Worm (Caenorhabditis elegans) whole organism, L4 larva: Measurements from ENCODE around the gene C04A11.2.
A peak's percentile ranks its signal among the peaks of the same experiment; 100 is the strongest.

Experiments used
- D1046.2 ChIP-seq: fragments of 200-800 bp; sonication (Bioruptor generic); IDR thresholded peaks from 2 replicates; pipeline ENCODE4 v1.3.6; 2022; ENCODE audit warnings: missing genetic modification characterization, missing compliant biosample characterization
- F10B5.3 ChIP-seq: sonication (generic microtip); optimal IDR thresholded peaks from 2 replicates; lab custom pipeline; 2016; ENCODE audit warnings: mild to moderate bottlenecking, missing genetic modification characterization, missing compliant biosample characterization
- F26F4.8 ChIP-seq: fragments of 200-800 bp; sonication (Bioruptor generic); conservative IDR thresholded peaks from 2 replicates; pipeline ENCODE4 v1.3.6; 2022; ENCODE audit warnings: missing genetic modification characterization, missing compliant biosample characterization
- F44E2.7 ChIP-seq: fragments of 200-800 bp; sonication (Bioruptor generic); IDR thresholded peaks from 2 replicates; pipeline ENCODE4 v2.1.2; 2022; ENCODE audit warnings: missing genetic modification characterization, missing compliant biosample characterization
- T20F7.1 ChIP-seq: fragments of 200-800 bp; sonication (Bioruptor generic); optimal IDR thresholded peaks from 2 replicates; lab custom pipeline; 2018; ENCODE audit warnings: mild to moderate bottlenecking, missing genetic modification characterization, missing compliant biosample characterization
- T26A8.4 ChIP-seq: fragments of 200-800 bp; sonication (Bioruptor generic); IDR thresholded peaks from 2 replicates; pipeline ENCODE4 v1.3.6; 2022; ENCODE audit warnings: missing genetic modification characterization, missing compliant biosample characterization
- Y105C5A.15 ChIP-seq: fragments of 200-800 bp; sonication (Bioruptor generic); IDR thresholded peaks from 2 replicates; pipeline ENCODE4 v1.3.6; 2022; ENCODE audit warnings: missing genetic modification characterization, missing compliant biosample characterization
- Y48G9A.11 ChIP-seq: fragments of 200-800 bp; sonication (Bioruptor generic); IDR thresholded peaks from 2 replicates; pipeline ENCODE4 v1.3.6; 2022; ENCODE audit warnings: missing genetic modification reagents, missing genetic modification characterization, missing compliant biosample characterization
- Y75B8A.6 ChIP-seq: fragments of 200-800 bp; sonication (Bioruptor generic); IDR thresholded peaks from 2 replicates; pipeline ENCODE4 v1.3.6; 2022; ENCODE audit warnings: missing genetic modification reagents, missing genetic modification characterization, missing compliant biosample characterization
- ZK337.2 ChIP-seq: fragments of 200-800 bp; sonication (Bioruptor generic); IDR thresholded peaks from 2 replicates; pipeline ENCODE4 v1.3.6; 2022; ENCODE audit warnings: missing genetic modification reagents, missing genetic modification characterization, missing compliant biosample characterization
- aha-1 ChIP-seq: fragments of 150-350 bp; peaks from one replicate; lab custom pipeline; 2014; ENCODE audit warnings: missing biosample characterization, missing genetic modification characterization
- arid-1 ChIP-seq: fragments of 200-800 bp; sonication (Bioruptor generic); conservative IDR thresholded peaks from 2 replicates; pipeline ENCODE4 v1.3.6; 2022; ENCODE audit warnings: missing genetic modification reagents, missing genetic modification characterization, missing compliant biosample characterization
- attf-4 ChIP-seq: sonication (generic microtip); optimal IDR thresholded peaks from 3 replicates; lab custom pipeline; 2017; ENCODE audit warnings: missing biosample characterization, missing genetic modification characterization
- ceh-32 ChIP-seq: sonication (generic microtip); optimal IDR thresholded peaks from 2 replicates; lab custom pipeline; 2016; ENCODE audit warnings: mild to moderate bottlenecking, missing genetic modification characterization, missing compliant biosample characterization; ENCODE audit not compliant: poor library complexity
- ces-1 ChIP-seq: fragments of 150-350 bp; sonication (generic microtip); optimal IDR thresholded peaks from 4 replicates; lab custom pipeline; 2014; ENCODE audit warnings: missing biosample characterization, missing genetic modification reagents, missing genetic modification characterization
- cey-2 ChIP-seq: sonication (generic microtip); optimal IDR thresholded peaks from 3 replicates; lab custom pipeline; 2017; ENCODE audit warnings: missing genetic modification characterization, mild to moderate bottlenecking, missing compliant biosample characterization, antibody characterized with exemption, borderline replicate concordance; ENCODE audit not compliant: insufficient read depth
- daf-12 ChIP-seq: fragments of 150-350 bp; optimal IDR thresholded peaks from 2 replicates; lab custom pipeline; 2014; ENCODE audit warnings: missing biosample characterization, missing genetic modification reagents, missing genetic modification characterization
- daf-16 ChIP-seq, 3 experiments: sonication (generic microtip); optimal IDR thresholded peaks; 2 replicates each; lab custom pipeline; 2016 to 2017; ENCODE audit warnings: missing genetic modification characterization in 3 of 3, missing genetic modification reagents in 3 of 3, mild to moderate bottlenecking in 2 of 3, missing compliant biosample characterization in 2 of 3, missing biosample characterization in 1 of 3, moderate library complexity in 1 of 3
- daf-8 ChIP-seq: fragments of 200-800 bp; sonication (Bioruptor generic); IDR thresholded peaks from 2 replicates; pipeline ENCODE4 v1.3.6; 2022; ENCODE audit warnings: missing genetic modification characterization, missing compliant biosample characterization
- dmd-6 ChIP-seq: fragments of 200-800 bp; sonication (Bioruptor generic); IDR thresholded peaks from 2 replicates; pipeline ENCODE4 v1.3.6; 2022; ENCODE audit warnings: missing genetic modification reagents, missing genetic modification characterization, missing compliant biosample characterization
- egl-43 ChIP-seq: fragments of 200-800 bp; sonication (Bioruptor generic); IDR thresholded peaks from 2 replicates; pipeline ENCODE4 v1.3.6; 2022; ENCODE audit warnings: missing genetic modification reagents, missing genetic modification characterization, missing compliant biosample characterization
- gei-8 ChIP-seq: fragments of 200-800 bp; sonication (Bioruptor generic); optimal IDR thresholded peaks from 2 replicates; lab custom pipeline; 2018; ENCODE audit warnings: mild to moderate bottlenecking, missing genetic modification characterization, missing compliant biosample characterization
- hlh-30 ChIP-seq: sonication (generic microtip); optimal IDR thresholded peaks from 2 replicates; lab custom pipeline; 2017; ENCODE audit warnings: antibody characterized with exemption, mild to moderate bottlenecking, missing genetic modification characterization, missing compliant biosample characterization; ENCODE audit not compliant: insufficient read depth
- hmg-1.1 ChIP-seq: fragments of 200-800 bp; sonication (Bioruptor generic); IDR thresholded peaks from 2 replicates; pipeline ENCODE4 v1.3.6; 2022; ENCODE audit warnings: missing genetic modification reagents, missing genetic modification characterization, missing compliant biosample characterization
- jun-1 ChIP-seq: fragments of 150-350 bp; optimal IDR thresholded peaks from 2 replicates; lab custom pipeline; 2014; ENCODE audit warnings: missing biosample characterization, missing genetic modification reagents, missing genetic modification characterization
- lin-13 ChIP-seq: fragments of 150-350 bp; optimal IDR thresholded peaks from 2 replicates; lab custom pipeline; 2014; ENCODE audit warnings: missing biosample characterization, missing genetic modification reagents, missing genetic modification characterization
- lin-15B ChIP-seq: fragments of 150-350 bp; sonication (generic microtip); optimal IDR thresholded peaks from 3 replicates; lab custom pipeline; 2014; ENCODE audit warnings: missing biosample characterization, missing genetic modification characterization
- lin-29 ChIP-seq: fragments of 200-800 bp; sonication (Bioruptor generic); IDR thresholded peaks from 2 replicates; pipeline ENCODE4 v1.3.6; 2022; ENCODE audit warnings: missing genetic modification reagents, missing genetic modification characterization, missing compliant biosample characterization
- lir-3 ChIP-seq: sonication (generic microtip); optimal IDR thresholded peaks from 2 replicates; lab custom pipeline; 2016; ENCODE audit warnings: mild to moderate bottlenecking, missing genetic modification characterization, missing compliant biosample characterization
- madf-9 ChIP-seq: fragments of 200-800 bp; sonication (Bioruptor generic); conservative IDR thresholded peaks from 2 replicates; pipeline ENCODE4 v1.3.6; 2022; ENCODE audit warnings: missing genetic modification reagents, missing genetic modification characterization, missing compliant biosample characterization
- mdl-1 ChIP-seq, 2 experiments: fragments of 150-350 bp in 1 of 2; sonication (generic microtip) in 1 of 2; optimal IDR thresholded peaks; 2 replicates each; lab custom pipeline; 2014 to 2017; ENCODE audit warnings: missing biosample characterization in 2 of 2, missing genetic modification characterization in 2 of 2
- mes-2 ChIP-seq: sonication (generic microtip); optimal IDR thresholded peaks from 2 replicates; lab custom pipeline; 2016; ENCODE audit warnings: missing genotype, mild to moderate bottlenecking, missing genetic modification characterization, missing compliant biosample characterization; ENCODE audit not compliant: poor library complexity, severe bottlenecking
- mxl-2 ChIP-seq: fragments of 200-800 bp; sonication (Bioruptor generic); conservative IDR thresholded peaks from 2 replicates; pipeline ENCODE4 v1.3.6; 2022; ENCODE audit warnings: missing genetic modification reagents, missing genetic modification characterization, missing compliant biosample characterization
- nhr-11 ChIP-seq: fragments of 150-350 bp; optimal IDR thresholded peaks from 2 replicates; lab custom pipeline; 2014; ENCODE audit warnings: missing biosample characterization, missing genetic modification characterization
- nhr-111 ChIP-seq: fragments of 200-800 bp; sonication (Bioruptor generic); optimal IDR thresholded peaks from 2 replicates; lab custom pipeline; 2018; ENCODE audit warnings: mild to moderate bottlenecking, missing genetic modification characterization, missing compliant biosample characterization
- nhr-41 ChIP-seq: fragments of 200-800 bp; sonication (Bioruptor generic); IDR thresholded peaks from 2 replicates; pipeline ENCODE4 v1.3.6; 2022; ENCODE audit warnings: missing genetic modification reagents, missing genetic modification characterization, missing compliant biosample characterization
- nhr-48 ChIP-seq: sonication (generic microtip); optimal IDR thresholded peaks from 2 replicates; lab custom pipeline; 2016; ENCODE audit warnings: mild to moderate bottlenecking, missing genetic modification characterization, missing compliant biosample characterization
- nhr-6 ChIP-seq: fragments of 150-350 bp; optimal IDR thresholded peaks from 2 replicates; lab custom pipeline; 2014; ENCODE audit warnings: missing biosample characterization, missing genetic modification characterization
- nhr-76 ChIP-seq: fragments of 150-350 bp; optimal IDR thresholded peaks from 2 replicates; lab custom pipeline; 2014; ENCODE audit warnings: missing biosample characterization, missing genetic modification characterization
- pha-4 ChIP-seq, 2 experiments: fragments of 150-350 bp in 1 of 2; fragments of 200-800 bp in 1 of 2; sonication (Bioruptor generic) in 1 of 2; IDR thresholded peaks in 1 of 2; optimal IDR thresholded peaks in 1 of 2; 2 replicates each; pipeline versions ENCODE4 v1.3.6 to Lab custom; 2014 to 2022; ENCODE audit warnings: missing genetic modification characterization in 2 of 2, missing genetic modification reagents in 2 of 2, missing biosample characterization in 1 of 2, missing compliant biosample characterization in 1 of 2
- rbr-2 ChIP-seq: sonication (generic microtip); optimal IDR thresholded peaks from 2 replicates; lab custom pipeline; 2016; ENCODE audit warnings: missing genotype, missing genetic modification characterization, missing compliant biosample characterization
- saeg-2 ChIP-seq: fragments of 200-800 bp; sonication (Bioruptor generic); IDR thresholded peaks from 2 replicates; pipeline ENCODE4 v1.3.6; 2022; ENCODE audit warnings: missing genetic modification reagents, missing genetic modification characterization, missing compliant biosample characterization
- sdz-12 ChIP-seq: fragments of 200-800 bp; sonication (Bioruptor generic); optimal IDR thresholded peaks from 2 replicates; lab custom pipeline; 2018; ENCODE audit warnings: mild to moderate bottlenecking, missing genetic modification characterization, missing compliant biosample characterization
- skn-1 ChIP-seq: fragments of 150-350 bp; optimal IDR thresholded peaks from 2 replicates; lab custom pipeline; 2014; ENCODE audit warnings: missing biosample characterization, missing genetic modification characterization
- snpc-1.2 ChIP-seq: fragments of 200-800 bp; sonication (Bioruptor generic); IDR thresholded peaks from 2 replicates; pipeline ENCODE4 v1.3.6; 2022; ENCODE audit warnings: missing genetic modification reagents, missing genetic modification characterization, missing compliant biosample characterization
- tag-97 ChIP-seq: fragments of 200-800 bp; sonication (Bioruptor generic); IDR thresholded peaks from 2 replicates; pipeline ENCODE4 v1.3.6; 2022; ENCODE audit warnings: missing genetic modification characterization, missing compliant biosample characterization
- unc-130 ChIP-seq: sonication (generic microtip); optimal IDR thresholded peaks from 2 replicates; lab custom pipeline; 2016; ENCODE audit warnings: missing genetic modification reagents, missing genetic modification characterization, missing compliant biosample characterization
- unc-39 ChIP-seq: sonication (generic microtip); optimal IDR thresholded peaks from 2 replicates; lab custom pipeline; 2017; ENCODE audit warnings: missing biosample characterization, missing genetic modification characterization
- ztf-11 ChIP-seq: fragments of 150-350 bp; optimal IDR thresholded peaks from 2 replicates; lab custom pipeline; 2014; ENCODE audit warnings: missing biosample characterization, missing genetic modification characterization
- ztf-7 ChIP-seq: fragments of 150-350 bp; optimal IDR thresholded peaks from 2 replicates; lab custom pipeline; 2014; ENCODE audit warnings: missing biosample characterization, missing genetic modification characterization

C04A11.2 gene

ce11 chrX:13665447-13665846 lies 3.2 kb downstream of the C04A11.2 start:
- peak; percentile 92 for TF ChIP-seq sdz-12
- peak; percentile 95 for TF ChIP-seq F44E2.7
- no peak for TF ChIP-seq lin-15B (tag; lab: Kevin White, UChicago)
- no peak for TF ChIP-seq ztf-11
- peak; percentile 92 for TF ChIP-seq ZK337.2 (GFP tag; lab: Robert Waterston, UW)
- TF ChIP-seq mes-2 (tag; lab: Kevin White, UChicago), result peak; percentile 90
- no peak for TF ChIP-seq tag-97 (GFP tag; lab: Robert Waterston, UW)
- no peak for TF ChIP-seq cey-2 (tag; lab: Kevin White, UChicago)
- TF ChIP-seq Y105C5A.15, result peak; percentile 98
- peak; percentile 76; the same call in 1 of the 2 replicates for TF ChIP-seq lin-29 (GFP tag; lab: Robert Waterston, UW)
- peak; percentile 98 for TF ChIP-seq nhr-41 (GFP tag; lab: Robert Waterston, UW)
- peak; percentile 95 for TF ChIP-seq madf-9 (GFP tag; lab: Robert Waterston, UW)
- peak; percentile 95 for TF ChIP-seq arid-1 (GFP tag; lab: Robert Waterston, UW)
- no peak for TF ChIP-seq daf-12 (tag; lab: Kevin White, UChicago)
- TF ChIP-seq pha-4 (GFP tag; IDR thresholded peaks at IDR 0.05; lab: Robert Waterston, UW), result peak; percentile 96
- TF ChIP-seq pha-4 (tag; optimal IDR thresholded peaks at IDR 0.05; lab: Kevin White, UChicago), result peak; percentile 5
- TF ChIP-seq jun-1 (tag; lab: Kevin White, UChicago), result peak; percentile 82
- TF ChIP-seq D1046.2, result peak; percentile 92
- peak; percentile 84 for TF ChIP-seq nhr-48 (tag; lab: Kevin White, UChicago)
- peak; percentile 23 for TF ChIP-seq attf-4
- peak; percentile 95 for TF ChIP-seq Y75B8A.6 (GFP tag; lab: Robert Waterston, UW)
- TF ChIP-seq unc-130, result peak; percentile 73
- peak; percentile 95 for TF ChIP-seq snpc-1.2 (GFP tag; lab: Robert Waterston, UW)
- TF ChIP-seq ztf-7 (tag; lab: Kevin White, UChicago), result peak; percentile 51
- TF ChIP-seq F26F4.8 (GFP tag; lab: Robert Waterston, UW), result peak; percentile 99
- peak; percentile 83 for TF ChIP-seq hlh-30
- TF ChIP-seq saeg-2 (GFP tag; lab: Robert Waterston, UW), result peak; percentile 90
- TF ChIP-seq daf-16 (GFP tag; optimal IDR thresholded peaks at IDR 0.05; lab: Kevin White, UChicago), result peak; percentile 88 to 98
- peak; percentile 80 for TF ChIP-seq daf-16 (tag; optimal IDR thresholded peaks at IDR 0.05; lab: Kevin White, UChicago)
- peak; percentile 71 for TF ChIP-seq nhr-6 (tag; lab: Kevin White, UChicago)
- peak; percentile 84 for TF ChIP-seq nhr-111
- peak; percentile 92 for TF ChIP-seq rbr-2
- peak; percentile 89 for TF ChIP-seq Y48G9A.11 (GFP tag; lab: Robert Waterston, UW)
- peak; percentile 88 for TF ChIP-seq mxl-2 (GFP tag; lab: Robert Waterston, UW)
- TF ChIP-seq ces-1 (GFP tag; lab: Kevin White, UChicago), result peak; percentile 41
- TF ChIP-seq F10B5.3 (tag; lab: Kevin White, UChicago), result peak; percentile 85
- peak; percentile 77 for TF ChIP-seq ceh-32 (tag; lab: Kevin White, UChicago)
- peak; percentile 92 for TF ChIP-seq gei-8 (GFP tag; lab: Kevin White, UChicago)
- TF ChIP-seq hmg-1.1 (GFP tag; lab: Robert Waterston, UW), result peak; percentile 99
- TF ChIP-seq nhr-76 (tag; lab: Kevin White, UChicago), result no peak
- peak; percentile 87 for TF ChIP-seq dmd-6 (GFP tag; lab: Robert Waterston, UW)
- peak; percentile 90 for TF ChIP-seq lir-3 (tag; lab: Kevin White, UChicago)
- TF ChIP-seq aha-1, result peak; percentile 97
- TF ChIP-seq mdl-1 (tag; optimal IDR thresholded peaks at IDR 0.05; lab: Kevin White, UChicago), result peak; percentile 10 to 80
- peak; percentile 80; the same call in 1 of the 2 replicates for TF ChIP-seq daf-8 (GFP tag; lab: Robert Waterston, UW)
- TF ChIP-seq egl-43 (GFP tag; lab: Robert Waterston, UW), result peak; percentile 99
- TF ChIP-seq nhr-11, result peak; percentile 36
- TF ChIP-seq skn-1, result no peak
- peak; percentile 83 for TF ChIP-seq lin-13 (GFP tag; lab: Kevin White, UChicago)
- peak; percentile 74 for TF ChIP-seq T20F7.1 (GFP tag; lab: Kevin White, UChicago)
- TF ChIP-seq T26A8.4 (GFP tag; lab: Robert Waterston, UW), result peak; percentile 94
- TF ChIP-seq unc-39, result no peak
